Worm (Caenorhabditis elegans) whole organism, L3 larva: ENCODE data around the gene T19C9.8.

ENCODE experiments used
- R02D3.7 ChIP-seq: fragments of 150-350 bp; optimal IDR thresholded peaks from 2 replicates; lab custom pipeline; 2014; ENCODE audit warnings: missing biosample characterization, missing genetic modification characterization
- ceh-16 ChIP-seq: sonication (generic microtip); optimal IDR thresholded peaks from 2 replicates; lab custom pipeline; 2017; ENCODE audit warnings: missing biosample characterization, missing genetic modification characterization
- ceh-28 ChIP-seq: fragments of 150-350 bp; optimal IDR thresholded peaks from 2 replicates; lab custom pipeline; 2014; ENCODE audit warnings: missing biosample characterization, missing genetic modification reagents, missing genetic modification characterization
- ceh-82 ChIP-seq: fragments of 150-350 bp; optimal IDR thresholded peaks from 2 replicates; lab custom pipeline; 2014; ENCODE audit warnings: missing biosample characterization, missing genetic modification characterization
- ceh-9 ChIP-seq: sonication (generic microtip); optimal IDR thresholded peaks from 2 replicates; lab custom pipeline; 2018; ENCODE audit warnings: missing biosample characterization, missing genetic modification characterization
- daf-12 ChIP-seq: fragments of 150-350 bp; optimal IDR thresholded peaks from 2 replicates; lab custom pipeline; 2014; ENCODE audit warnings: missing biosample characterization, missing genetic modification reagents, missing genetic modification characterization
- egl-27 ChIP-seq: sonication (generic microtip); optimal IDR thresholded peaks from 4 replicates; lab custom pipeline; 2017; ENCODE audit warnings: missing biosample characterization, missing genetic modification reagents, missing genetic modification characterization
- egl-5 ChIP-seq: fragments of 150-350 bp; optimal IDR thresholded peaks from 2 replicates; lab custom pipeline; 2017; ENCODE audit warnings: missing biosample characterization, missing genetic modification reagents, missing genetic modification characterization, inconsistent platforms
- elt-1 ChIP-seq: fragments of 150-350 bp; optimal IDR thresholded peaks from 2 replicates; lab custom pipeline; 2014; ENCODE audit warnings: missing biosample characterization, missing genetic modification characterization
- eor-1 ChIP-seq, 2 experiments: fragments of 150-350 bp; optimal IDR thresholded peaks; 2 replicates each; lab custom pipeline; 2014 to 2018; ENCODE audit warnings: missing biosample characterization in 2 of 2, missing genetic modification characterization in 2 of 2
- fkh-10 ChIP-seq: sonication (generic microtip); optimal IDR thresholded peaks from 2 replicates; lab custom pipeline; 2017; ENCODE audit warnings: missing biosample characterization, missing genetic modification reagents, missing genetic modification characterization
- fos-1 ChIP-seq: fragments of 150-350 bp; optimal IDR thresholded peaks from 2 replicates; lab custom pipeline; 2014; ENCODE audit warnings: missing biosample characterization, missing genetic modification characterization
- hmg-11 ChIP-seq: sonication (generic microtip); optimal IDR thresholded peaks from 2 replicates; lab custom pipeline; 2016; ENCODE audit warnings: missing genetic modification characterization, missing compliant biosample characterization
- jun-1 ChIP-seq: fragments of 150-350 bp; optimal IDR thresholded peaks from 2 replicates; lab custom pipeline; 2014; ENCODE audit warnings: missing biosample characterization, missing genetic modification reagents, missing genetic modification characterization
- lin-15B ChIP-seq: fragments of 150-350 bp; optimal IDR thresholded peaks from 2 replicates; lab custom pipeline; 2014; ENCODE audit warnings: missing biosample characterization, missing genetic modification characterization
- lin-39 ChIP-seq: fragments of 150-350 bp; optimal IDR thresholded peaks from 2 replicates; lab custom pipeline; 2018; ENCODE audit warnings: missing biosample characterization, missing genetic modification reagents, missing genetic modification characterization
- nhr-11 ChIP-seq: fragments of 150-350 bp; optimal IDR thresholded peaks from 2 replicates; lab custom pipeline; 2014; ENCODE audit warnings: missing biosample characterization, missing genetic modification characterization
- nhr-12 ChIP-seq: fragments of 150-350 bp; optimal IDR thresholded peaks from 2 replicates; lab custom pipeline; 2014; ENCODE audit warnings: missing biosample characterization, missing genetic modification characterization
- nhr-25 ChIP-seq: sonication (generic microtip); optimal IDR thresholded peaks from 2 replicates; lab custom pipeline; 2017; ENCODE audit warnings: missing biosample characterization, missing genetic modification characterization
- nhr-28 ChIP-seq: fragments of 150-350 bp; optimal IDR thresholded peaks from 2 replicates; lab custom pipeline; 2014; ENCODE audit warnings: missing biosample characterization, missing genetic modification characterization
- nhr-43 ChIP-seq: sonication (generic microtip); optimal IDR thresholded peaks from 2 replicates; lab custom pipeline; 2016; ENCODE audit warnings: mild to moderate bottlenecking, missing genetic modification characterization, missing compliant biosample characterization; ENCODE audit not compliant: poor library complexity, severe bottlenecking
- nhr-76 ChIP-seq: fragments of 150-350 bp; sonication (generic microtip); optimal IDR thresholded peaks from 5 replicates; lab custom pipeline; 2014; ENCODE audit warnings: missing biosample characterization, missing genetic modification characterization
- pha-4 ChIP-seq: fragments of 150-350 bp; optimal IDR thresholded peaks from 2 replicates; lab custom pipeline; 2014; ENCODE audit warnings: missing biosample characterization, missing genetic modification reagents, missing genetic modification characterization
- sea-2 ChIP-seq: fragments of 150-350 bp; sonication (generic microtip); optimal IDR thresholded peaks from 4 replicates; lab custom pipeline; 2014; ENCODE audit warnings: missing biosample characterization, missing genetic modification reagents, missing genetic modification characterization
- skn-1 ChIP-seq: fragments of 150-350 bp; optimal IDR thresholded peaks from 2 replicates; lab custom pipeline; 2014; ENCODE audit warnings: missing biosample characterization, missing genetic modification characterization
- snpc-4 ChIP-seq: fragments of 150-350 bp; optimal IDR thresholded peaks from 2 replicates; lab custom pipeline; 2014; ENCODE audit warnings: missing biosample characterization, missing genetic modification characterization
- tbx-2 ChIP-seq: sonication (generic microtip); optimal IDR thresholded peaks from 2 replicates; lab custom pipeline; 2016; ENCODE audit warnings: mild to moderate bottlenecking, missing genetic modification characterization, missing compliant biosample characterization
- unc-62 ChIP-seq: fragments of 150-350 bp; sonication (generic microtip); optimal IDR thresholded peaks from 4 replicates; lab custom pipeline; 2014; ENCODE audit warnings: missing biosample characterization, missing genetic modification reagents, missing genetic modification characterization
- zag-1 ChIP-seq: fragments of 150-350 bp; optimal IDR thresholded peaks from 2 replicates; lab custom pipeline; 2014; ENCODE audit warnings: missing biosample characterization, missing genetic modification characterization
- ztf-11 ChIP-seq: fragments of 150-350 bp; optimal IDR thresholded peaks from 2 replicates; lab custom pipeline; 2014; ENCODE audit warnings: missing biosample characterization, missing genetic modification characterization
- ztf-4 ChIP-seq: fragments of 150-350 bp; optimal IDR thresholded peaks from 2 replicates; lab custom pipeline; 2014; ENCODE audit warnings: missing biosample characterization, missing genetic modification characterization

The T19C9.8 gene

DNA sequence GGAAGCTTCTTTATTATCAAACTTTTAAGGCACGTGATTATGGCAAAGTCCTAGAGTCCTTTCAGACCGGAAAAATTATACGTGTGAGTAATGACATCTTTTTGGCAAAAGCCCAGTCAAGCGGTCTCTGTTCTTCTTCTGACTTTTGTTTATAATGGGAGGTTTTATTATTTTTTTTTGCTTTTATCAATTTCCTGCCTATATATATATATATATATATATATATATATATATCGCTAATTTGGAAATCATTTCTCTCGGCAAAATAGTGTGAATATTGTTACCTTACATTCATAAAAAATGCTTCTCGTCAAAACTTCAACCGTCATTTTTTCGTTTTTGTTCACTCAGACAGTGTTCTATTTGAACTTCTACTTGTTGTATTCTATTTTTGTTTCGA lies 21.2 kb upstream of the T19C9.8 start, which contains the start of gene srbc-62:
Gene srbc-62, plus strand, starts transcription at position 301 of the 400 bp plus-strand sequence.
- TF ChIP-seq ztf-4 (tag; lab: Kevin White, UChicago) (no peak), R02D3.7 (tag; lab: Kevin White, UChicago) (no peak)

DNA sequence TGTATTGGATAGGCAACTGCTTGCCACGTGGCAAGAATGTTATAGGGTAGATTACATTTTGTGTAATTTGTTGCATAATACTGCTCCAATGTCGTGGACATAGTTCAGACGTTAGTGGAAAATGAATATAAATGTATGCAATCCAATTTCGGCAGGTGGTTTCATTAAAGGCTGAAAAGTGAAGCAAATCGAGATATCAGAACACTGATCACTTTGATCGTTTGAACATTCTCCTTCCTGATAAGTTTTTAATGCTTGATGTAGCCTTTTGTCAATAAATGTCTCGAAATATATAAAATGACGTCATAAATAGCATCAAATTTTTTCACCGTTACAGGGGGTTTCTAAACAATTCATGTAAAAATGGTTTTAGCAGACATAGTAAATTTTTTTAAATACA lies 18.6 kb upstream of the T19C9.8 start, which contains the start of gene srh-109:
Gene srh-109, minus strand, starts transcription at position 101 of the 400 bp plus-strand sequence.
- TF ChIP-seq sea-2 (GFP tag; lab: Kevin White, UChicago) (no peak), ceh-28 (tag; lab: Kevin White, UChicago) (no peak), egl-5 (no peak), nhr-28 (no peak), nhr-25 (tag; lab: Kevin White, UChicago) (no peak), fkh-10 (no peak), ztf-11 (no peak)

DNA sequence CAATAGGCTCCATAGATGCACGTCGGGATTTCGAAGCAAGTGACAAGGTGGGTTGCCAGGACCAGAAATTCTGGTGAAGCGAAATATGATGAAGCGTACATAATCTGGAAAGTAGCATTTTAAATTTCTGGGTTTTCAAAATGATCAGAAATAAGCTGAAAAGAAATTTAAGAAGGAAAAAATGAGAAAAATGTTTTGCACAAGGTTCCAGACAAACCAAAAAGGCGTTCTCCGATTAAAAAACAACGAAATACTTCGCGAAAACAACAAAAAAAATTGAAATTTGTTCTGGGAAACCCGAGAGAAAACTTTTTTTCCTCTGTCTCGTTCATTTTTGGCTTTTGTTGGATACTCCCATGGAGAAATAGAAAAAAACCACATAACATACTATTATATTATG lies 15.6 kb upstream of the T19C9.8 start, which contains the start of gene srh-252:
Gene srh-252, minus strand, starts transcription at position 101 of the 400 bp plus-strand sequence.
- TF ChIP-seq nhr-12 (no peak), jun-1 (tag; lab: Kevin White, UChicago) (no peak), skn-1 (tag; lab: Kevin White, UChicago) (no peak), daf-12 (tag; lab: Kevin White, UChicago) (no peak), elt-1 (tag; lab: Kevin White, UChicago) (no peak), sea-2 (GFP tag; lab: Kevin White, UChicago) (no peak), pha-4 (tag; lab: Kevin White, UChicago) (no peak), nhr-11 (tag; lab: Kevin White, UChicago) (no peak), snpc-4 (tag; lab: Kevin White, UChicago) (no peak), ztf-11 (no peak), eor-1 (tag; optimal IDR thresholded peaks at IDR 0.05; lab: Kevin White, UChicago) (no peak)
- TF ChIP-seq, all 47 proteins: peak for 0

DNA sequence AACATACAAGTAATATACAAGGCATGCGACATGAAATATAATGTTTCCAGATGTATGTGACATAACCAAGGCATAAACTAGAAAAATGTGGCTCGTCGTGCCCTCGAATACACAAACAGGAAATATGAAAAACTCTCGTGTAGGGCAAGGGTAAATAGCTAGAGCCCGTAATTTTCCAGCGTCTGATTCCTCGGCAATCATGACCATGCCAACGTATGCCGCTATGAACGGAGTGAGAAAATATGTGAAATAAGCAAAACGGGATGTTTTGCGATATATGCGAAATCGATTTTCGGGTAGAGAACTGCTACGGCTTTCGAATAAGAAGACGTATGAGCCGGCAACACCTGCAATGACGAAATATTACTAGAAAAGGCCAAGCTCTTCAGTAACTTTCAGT lies 13.5 kb upstream of the T19C9.8 start, which contains the start of gene scl-25:
Gene scl-25, plus strand, starts transcription at position 301 of the 400 bp plus-strand sequence.
- TF ChIP-seq egl-5 (no peak), fos-1 (no peak)

DNA sequence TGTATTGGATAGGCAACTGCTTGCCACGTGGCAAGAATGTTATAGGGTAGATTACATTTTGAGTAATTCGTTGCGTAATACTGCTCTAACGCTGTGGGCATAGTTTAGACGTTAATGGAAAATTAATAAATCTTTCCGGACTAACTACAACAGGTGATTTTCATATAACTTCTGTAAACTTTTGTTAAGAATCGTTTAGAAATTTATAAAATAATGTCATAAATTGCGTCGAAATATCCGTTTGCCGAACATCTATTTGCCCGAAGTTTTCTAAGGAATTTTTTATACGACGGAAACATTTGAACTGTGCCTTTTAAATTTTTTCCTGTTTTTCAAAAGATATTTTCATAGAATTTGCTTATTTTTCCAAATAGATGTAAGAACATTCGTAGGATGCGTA lies 12.8 kb upstream of the T19C9.8 start, which contains the start of gene srh-112:
Gene srh-112, minus strand, starts transcription at position 101 of the 400 bp plus-strand sequence.
- TF ChIP-seq R02D3.7 (tag; lab: Kevin White, UChicago), result no peak
- no peak for TF ChIP-seq eor-1 (tag; optimal IDR thresholded peaks at IDR 0.05; lab: Kevin White, UChicago)
- TF ChIP-seq sea-2 (GFP tag; lab: Kevin White, UChicago), result no peak
- TF ChIP-seq nhr-28, result no peak
- TF ChIP-seq nhr-43 (tag; lab: Kevin White, UChicago), result no peak
- no peak for TF ChIP-seq ceh-9 (tag; lab: Kevin White, UChicago)
- no peak for TF ChIP-seq ceh-16 (tag; lab: Kevin White, UChicago)
- no peak for TF ChIP-seq fos-1
- no peak for TF ChIP-seq lin-15B
- TF ChIP-seq nhr-76 (tag; lab: Kevin White, UChicago), result no peak
- TF ChIP-seq nhr-25 (tag; lab: Kevin White, UChicago), result no peak
- TF ChIP-seq lin-39, result no peak
- TF ChIP-seq hmg-11 (tag; lab: Kevin White, UChicago), result no peak
- no peak for TF ChIP-seq unc-62 (GFP tag; lab: Kevin White, UChicago)
- no peak for TF ChIP-seq jun-1 (tag; lab: Kevin White, UChicago)
- TF ChIP-seq tbx-2 (tag; lab: Kevin White, UChicago), result no peak

DNA sequence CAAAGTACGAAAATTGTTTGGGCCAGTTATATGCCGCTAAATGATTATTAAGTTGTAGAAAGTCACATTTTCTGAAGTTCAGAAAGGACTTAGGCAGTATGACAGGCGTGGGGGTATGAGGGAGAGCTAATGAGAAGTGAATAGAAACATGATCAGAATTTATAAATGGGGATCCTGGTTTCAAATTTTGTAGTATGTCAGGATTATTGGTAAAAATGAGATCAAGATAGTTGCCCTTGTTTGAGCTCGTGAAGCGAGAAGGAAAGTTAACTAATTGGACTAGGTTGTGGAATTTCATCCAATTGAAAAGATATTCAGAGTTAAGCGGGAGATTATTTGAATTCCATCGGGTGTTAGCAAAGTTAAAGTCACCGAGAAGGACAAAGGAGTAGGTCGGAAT lies 6.5 kb upstream of the T19C9.8 start:
- TF ChIP-seq nhr-28 (no peak), zag-1 (tag; lab: Kevin White, UChicago) (no peak), unc-62 (GFP tag; lab: Kevin White, UChicago) (no peak), egl-5 (no peak), ceh-82 (tag; lab: Kevin White, UChicago) (no peak), egl-27 (no peak), tbx-2 (tag; lab: Kevin White, UChicago) (no peak), skn-1 (tag; lab: Kevin White, UChicago) (no peak), R02D3.7 (tag; lab: Kevin White, UChicago) (no peak)
- TF ChIP-seq, all 47 proteins: peak for 0
